Fruit fly (Drosophila melanogaster) S2 (cell line): ENCODE results near the gene zfh1.

ENCODE experiments used
- CG8478 ChIP-seq: fragments of >200 bp; optimal IDR thresholded peaks from 2 replicates; lab custom pipeline; 2018
- CTCF ChIP-seq, 2 experiments: fragments of >200 bp; optimal IDR thresholded peaks; 2 replicates each; lab custom pipeline; 2018

DNA sequence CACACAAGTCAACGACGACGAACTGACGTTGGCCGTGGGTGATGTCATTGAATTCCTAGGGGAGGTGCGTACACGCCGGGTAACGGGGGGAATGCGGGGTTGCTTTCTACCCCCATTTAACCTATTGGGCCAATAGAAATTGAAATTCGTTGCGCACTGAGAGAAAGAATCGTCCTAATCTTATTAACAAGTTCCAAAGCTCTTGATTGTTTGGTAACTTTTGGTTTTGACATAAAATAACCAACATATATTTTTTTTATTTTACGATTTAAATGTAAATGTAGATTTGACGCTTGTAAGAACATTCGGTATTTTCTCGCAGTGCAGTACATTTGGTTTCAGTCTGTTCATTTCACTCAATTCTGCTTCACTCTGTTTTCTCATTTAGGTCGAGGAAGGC is 51.5 kb downstream of the zfh1 start:
- TF ChIP-seq CTCF (optimal IDR thresholded peaks at IDR 0.05; lab: Kevin White, UChicago) (no peak), CG8478 (no peak)
